Fruit fly (Drosophila melanogaster): ENCODE measurements around the gene CG12483.

dm6 chr3L:139574-140567 is 41.7 kb upstream of the CG12483 start:
- TF ChIP-seq gro (GFP tag; optimal IDR thresholded peaks at IDR 0.05), result no peak
- peak; percentile 53 for TF ChIP-seq Med (GFP tag)
- TF ChIP-seq CG2712 (tag; optimal IDR thresholded peaks at IDR 0.05), result no peak
- no peak for TF ChIP-seq CG4404 (GFP tag; IDR thresholded peaks at IDR 0.05)
- no peak for TF ChIP-seq sima (GFP tag; optimal IDR thresholded peaks at IDR 0.05)
- TF ChIP-seq CG1792 (GFP tag; optimal IDR thresholded peaks at IDR 0.05), result no peak
- no peak for TF ChIP-seq h (optimal IDR thresholded peaks at IDR 0.05)
- no peak for TF ChIP-seq Doc3 (GFP tag; IDR thresholded peaks at IDR 0.05; ENCODE audit: partially characterized antibody)
- no peak for TF ChIP-seq trh (GFP tag; optimal IDR thresholded peaks at IDR 0.05)
- TF ChIP-seq yki (optimal IDR thresholded peaks at IDR 0.05), result no peak

All from whole organism, embryonic.